Worm (Caenorhabditis elegans) whole organism, young adult: ENCODE results near the gene gei-1.
"Not testable (repeated sequence)": the region's sequence is repeated elsewhere in the genome, so short reads cannot be mapped to it uniquely, and the experiment has no call there.

Experiments
- B0261.1 ChIP-seq: sonication (generic microtip); optimal IDR thresholded peaks from 2 replicates; lab custom pipeline; 2016; ENCODE audit warnings: mild to moderate bottlenecking, missing genetic modification characterization, moderate library complexity, missing compliant biosample characterization
- F33H1.4 ChIP-seq: fragments of 200-800 bp; sonication (Bioruptor generic); IDR thresholded peaks from 2 replicates; pipeline ENCODE4 v1.3.6; 2022; ENCODE audit warnings: missing genetic modification reagents, missing genetic modification characterization, missing compliant biosample characterization
- F37B4.10 ChIP-seq: fragments of 200-800 bp; sonication (Bioruptor generic); IDR thresholded peaks from 2 replicates; pipeline ENCODE4 v1.3.6; 2022; ENCODE audit warnings: missing genetic modification characterization, missing compliant biosample characterization
- Y56A3A.18 ChIP-seq: fragments of 200-800 bp; sonication (Bioruptor generic); IDR thresholded peaks from 2 replicates; pipeline ENCODE4 v1.3.6; 2022; ENCODE audit warnings: missing genetic modification reagents, missing genetic modification characterization, missing compliant biosample characterization
- Y95B8A.8 ChIP-seq: fragments of 200-800 bp; sonication (Bioruptor generic); IDR thresholded peaks from 2 replicates; pipeline ENCODE4 v1.3.6; 2022; ENCODE audit warnings: missing genetic modification reagents, missing genetic modification characterization, missing compliant biosample characterization
- atf-7 ChIP-seq: sonication (generic microtip); optimal IDR thresholded peaks from 2 replicates; lab custom pipeline; 2017; ENCODE audit warnings: mild to moderate bottlenecking, missing genetic modification characterization, missing compliant biosample characterization
- attf-5 ChIP-seq: fragments of 200-800 bp; sonication (Bioruptor generic); optimal IDR thresholded peaks from 2 replicates; lab custom pipeline; 2018; ENCODE audit warnings: mild to moderate bottlenecking, missing genetic modification characterization, missing compliant biosample characterization
- bed-2 ChIP-seq: fragments of 200-800 bp; sonication (Bioruptor generic); IDR thresholded peaks from 2 replicates; pipeline ENCODE4 v1.3.6; 2022; ENCODE audit warnings: missing genetic modification reagents, missing genetic modification characterization, missing compliant biosample characterization
- cebp-1 ChIP-seq, 2 experiments: fragments of 200-800 bp in 1 of 2; sonication (Bioruptor generic) in 1 of 2; sonication (generic microtip) in 1 of 2; IDR thresholded peaks in 1 of 2; optimal IDR thresholded peaks in 1 of 2; 2 replicates each; pipeline versions ENCODE4 v1.3.6 to Lab custom; 2017 to 2022; ENCODE audit warnings: missing compliant biosample characterization in 2 of 2, missing genetic modification characterization in 2 of 2, mild to moderate bottlenecking in 1 of 2, missing genetic modification reagents in 1 of 2, moderate library complexity in 1 of 2
- ceh-27 ChIP-seq: fragments of 200-800 bp; sonication (Bioruptor generic); optimal IDR thresholded peaks from 2 replicates; lab custom pipeline; 2018; ENCODE audit warnings: mild to moderate bottlenecking, missing genetic modification characterization, moderate library complexity, missing compliant biosample characterization
- ceh-91 ChIP-seq: fragments of 200-800 bp; sonication (Bioruptor generic); IDR thresholded peaks from 2 replicates; pipeline ENCODE4 v1.3.6; 2022; ENCODE audit warnings: missing genetic modification reagents, missing genetic modification characterization, missing compliant biosample characterization
- die-1 ChIP-seq: sonication (generic microtip); optimal IDR thresholded peaks from 2 replicates; lab custom pipeline; 2016; ENCODE audit warnings: missing genotype, mild to moderate bottlenecking, missing genetic modification characterization, missing compliant biosample characterization
- ekl-4 ChIP-seq: fragments of 200-800 bp; sonication (Bioruptor generic); IDR thresholded peaks from 2 replicates; pipeline ENCODE4 v1.3.6; 2022; ENCODE audit warnings: missing genetic modification reagents, missing genetic modification characterization, missing compliant biosample characterization
- hlh-26 ChIP-seq: fragments of 200-800 bp; sonication (Bioruptor generic); conservative IDR thresholded peaks from 2 replicates; pipeline ENCODE4 v1.3.6; 2022; ENCODE audit warnings: missing genetic modification reagents, missing genetic modification characterization, missing compliant biosample characterization
- hmg-1.2 ChIP-seq: fragments of 200-800 bp; sonication (Bioruptor generic); IDR thresholded peaks from 2 replicates; pipeline ENCODE4 v1.3.6; 2022; ENCODE audit warnings: missing genetic modification reagents, missing genetic modification characterization, missing compliant biosample characterization
- lin-26 ChIP-seq: fragments of 200-800 bp; sonication (Bioruptor generic); IDR thresholded peaks from 2 replicates; pipeline ENCODE4 v1.3.6; 2022; ENCODE audit warnings: missing genetic modification reagents, missing genetic modification characterization, missing compliant biosample characterization
- lin-35 ChIP-seq, 3 experiments: fragments of 150-350 bp in 2 of 3; sonication (generic microtip) in 1 of 3; optimal IDR thresholded peaks; 2 replicates each; lab custom pipeline; 2014 to 2018; ENCODE audit warnings: missing biosample characterization in 3 of 3, missing genetic modification characterization in 3 of 3, missing genetic modification reagents in 3 of 3
- lin-40 ChIP-seq: sonication (generic microtip); optimal IDR thresholded peaks from 2 replicates; lab custom pipeline; 2016; ENCODE audit warnings: missing genetic modification characterization, mild to moderate bottlenecking, missing compliant biosample characterization, missing genotype, missing genetic modification reagents
- lsl-1 ChIP-seq: fragments of 200-800 bp; sonication (Bioruptor generic); optimal IDR thresholded peaks from 2 replicates; lab custom pipeline; 2018; ENCODE audit warnings: mild to moderate bottlenecking, missing genetic modification characterization, moderate library complexity, missing compliant biosample characterization
- lsy-27 ChIP-seq: sonication (generic microtip); optimal IDR thresholded peaks from 2 replicates; lab custom pipeline; 2017; ENCODE audit warnings: missing genetic modification characterization, mild to moderate bottlenecking, missing compliant biosample characterization, antibody characterized with exemption, missing genotype, borderline replicate concordance; ENCODE audit not compliant: insufficient read depth
- madf-10 ChIP-seq: sonication (generic microtip); optimal IDR thresholded peaks from 2 replicates; lab custom pipeline; 2016; ENCODE audit warnings: mild to moderate bottlenecking, missing genetic modification characterization, missing compliant biosample characterization
- madf-3 ChIP-seq: fragments of 200-800 bp; sonication (Bioruptor generic); IDR thresholded peaks from 2 replicates; pipeline ENCODE4 v1.3.6; 2022; ENCODE audit warnings: missing genetic modification reagents, missing genetic modification characterization, missing compliant biosample characterization
- madf-6 ChIP-seq: fragments of 200-800 bp; sonication (Bioruptor generic); IDR thresholded peaks from 2 replicates; pipeline ENCODE4 v1.3.6; 2022; ENCODE audit warnings: missing genetic modification reagents, missing genetic modification characterization, missing compliant biosample characterization
- nhr-80 ChIP-seq: sonication (generic microtip); optimal IDR thresholded peaks from 2 replicates; lab custom pipeline; 2016; ENCODE audit warnings: missing genetic modification characterization, missing compliant biosample characterization
- rpc-1 ChIP-seq, 2 experiments: fragments of 150-350 bp in 1 of 2; sonication (generic microtip) in 1 of 2; optimal IDR thresholded peaks; 2 replicates each; lab custom pipeline; 2014 to 2018; ENCODE audit warnings: missing biosample characterization in 1 of 2, missing genetic modification characterization in 1 of 2, missing genetic modification reagents in 1 of 2, missing genotype in 1 of 2
- snpc-1.3 ChIP-seq: sonication (generic microtip); optimal IDR thresholded peaks from 2 replicates; lab custom pipeline; 2017; ENCODE audit warnings: missing genetic modification characterization, mild to moderate bottlenecking, missing compliant biosample characterization, antibody characterized with exemption, moderate library complexity, missing genotype, missing genetic modification reagents; ENCODE audit not compliant: insufficient read depth
- snpc-3.4 ChIP-seq: sonication (generic microtip); optimal IDR thresholded peaks from 2 replicates; lab custom pipeline; 2017; ENCODE audit warnings: missing genetic modification characterization, mild to moderate bottlenecking, missing compliant biosample characterization, antibody characterized with exemption, moderate library complexity, missing genotype, missing genetic modification reagents
- tbp1 ChIP-seq: fragments of 200-800 bp; sonication (Bioruptor generic); optimal IDR thresholded peaks from 2 replicates; lab custom pipeline; 2018; ENCODE audit warnings: mild to moderate bottlenecking, missing genetic modification characterization, missing compliant biosample characterization
- tbx-9 ChIP-seq: sonication (generic microtip); optimal IDR thresholded peaks from 2 replicates; lab custom pipeline; 2016; ENCODE audit warnings: borderline replicate concordance, missing genetic modification characterization, inconsistent platforms, missing compliant biosample characterization
- unc-130 ChIP-seq: sonication (generic microtip); optimal IDR thresholded peaks from 2 replicates; lab custom pipeline; 2016; ENCODE audit warnings: missing genetic modification reagents, missing genetic modification characterization, missing compliant biosample characterization
- unc-62 ChIP-seq: fragments of 150-350 bp; optimal IDR thresholded peaks from 2 replicates; lab custom pipeline; 2014; ENCODE audit warnings: missing biosample characterization, missing genetic modification reagents, missing genetic modification characterization
- zim-3 ChIP-seq: sonication (generic microtip); optimal IDR thresholded peaks from 2 replicates; lab custom pipeline; 2017; ENCODE audit warnings: mild to moderate bottlenecking, missing genetic modification characterization, moderate library complexity, missing compliant biosample characterization
- ztf-25 ChIP-seq: fragments of 200-800 bp; sonication (Bioruptor generic); IDR thresholded peaks from 2 replicates; pipeline ENCODE4 v1.3.6; 2022; ENCODE audit warnings: missing genetic modification reagents, missing genetic modification characterization, missing compliant biosample characterization

Gene gei-1

ce11 chrIII:3355791-3356190 lies 11.1 kb downstream of the gei-1 start:
- TF ChIP-seq lin-35 (GFP tag; optimal IDR thresholded peaks at IDR 0.05; lab: Kevin White, UChicago) (no peak), rpc-1 (optimal IDR thresholded peaks at IDR 0.05; lab: Kevin White, UChicago) (peak; percentile 44), rpc-1 (tag; optimal IDR thresholded peaks at IDR 0.05; lab: Kevin White, UChicago) (peak; percentile 71), F33H1.4 (GFP tag; lab: Robert Waterston, UW) (0 out of 2 replicates have a peak, but pooled peaks have one; percentile 23), hmg-1.2 (GFP tag; lab: Robert Waterston, UW) (0 out of 2 replicates have a peak, but pooled peaks have one; percentile 16), F37B4.10 (no peak), lsl-1 (peak; percentile 4), tbp1 (GFP tag; lab: Kevin White, UChicago) (peak; percentile 79), B0261.1 (peak; percentile 49)

ce11 chrIII:3360067-3360466 lies 15.4 kb downstream of the gei-1 start:
- TF ChIP-seq madf-6 (GFP tag; lab: Robert Waterston, UW), result no peak
- TF ChIP-seq ekl-4 (GFP tag; lab: Robert Waterston, UW), result no peak
- no peak for TF ChIP-seq ceh-27
- no peak for TF ChIP-seq ceh-91 (GFP tag; lab: Robert Waterston, UW)
- no peak for TF ChIP-seq madf-10 (tag; lab: Kevin White, UChicago)
- no peak for TF ChIP-seq Y95B8A.8 (GFP tag; lab: Robert Waterston, UW)
- TF ChIP-seq lsy-27 (tag; lab: Kevin White, UChicago), result no peak
- TF ChIP-seq unc-62 (GFP tag; lab: Kevin White, UChicago), result no peak

- TF ChIP-seq lin-26 (GFP tag; lab: Robert Waterston, UW) (peak; percentile 61), hmg-1.2 (GFP tag; lab: Robert Waterston, UW) (peak; percentile 86), tbp1 (GFP tag; lab: Kevin White, UChicago) (peak; percentile 64), B0261.1 (peak; percentile 34), rpc-1 (tag; optimal IDR thresholded peaks at IDR 0.05; lab: Kevin White, UChicago) (peak; percentile 57), ztf-25 (0 out of 2 replicates have a peak, but pooled peaks have one; percentile 71)
- not testable (repeated sequence) for TF ChIP-seq rpc-1 (optimal IDR thresholded peaks at IDR 0.05; lab: Kevin White, UChicago)
Measured at ce11 chrIII:3362220-3362734, 17.6 kb downstream of the gei-1 start.

- TF ChIP-seq snpc-1.3 (no peak), hlh-26 (no peak)
Measured at ce11 chrIII:3367772-3368171, 23.1 kb downstream of the gei-1 start.

ce11 chrIII:3370054-3370453 lies 25.4 kb downstream of the gei-1 start, which contains the start of gene prk-2:
Gene prk-2, minus strand, starts transcription at chrIII:3370209.
- TF ChIP-seq nhr-80 (tag; lab: Kevin White, UChicago), result peak; percentile 90
- TF ChIP-seq die-1 (tag; lab: Kevin White, UChicago), result no peak
- TF ChIP-seq atf-7 (tag; lab: Kevin White, UChicago), result peak; percentile 13

- TF ChIP-seq lin-40 (tag; lab: Kevin White, UChicago) (no peak), cebp-1 (GFP tag; IDR thresholded peaks at IDR 0.05; lab: Robert Waterston, UW) (no peak; the same call in 1 of the 2 replicates), cebp-1 (tag; optimal IDR thresholded peaks at IDR 0.05; lab: Kevin White, UChicago) (peak; percentile 58)
Measured at ce11 chrIII:3370770-3371169, 26.1 kb downstream of the gei-1 start.

- no peak for TF ChIP-seq madf-3 (GFP tag; lab: Robert Waterston, UW)
- TF ChIP-seq nhr-80 (tag; lab: Kevin White, UChicago), result peak; percentile 23
- TF ChIP-seq hmg-1.2 (GFP tag; lab: Robert Waterston, UW), result no peak
- no peak for TF ChIP-seq Y56A3A.18 (GFP tag; lab: Robert Waterston, UW)
- no peak for TF ChIP-seq ztf-25
- TF ChIP-seq attf-5 (GFP tag; lab: Kevin White, UChicago), result no peak
- TF ChIP-seq bed-2 (GFP tag; lab: Robert Waterston, UW), result no peak
- TF ChIP-seq tbx-9, result no peak
- no peak for TF ChIP-seq snpc-3.4 (tag; lab: Kevin White, UChicago)
- TF ChIP-seq ceh-27, result no peak
- TF ChIP-seq cebp-1 (GFP tag; IDR thresholded peaks at IDR 0.05; lab: Robert Waterston, UW), result no peak
- TF ChIP-seq cebp-1 (tag; optimal IDR thresholded peaks at IDR 0.05; lab: Kevin White, UChicago), result peak; percentile 20
- TF ChIP-seq unc-130 (GFP tag; lab: Kevin White, UChicago), result no peak
- TF ChIP-seq unc-62 (GFP tag; lab: Kevin White, UChicago), result peak; percentile 55
- TF ChIP-seq zim-3 (tag; lab: Kevin White, UChicago), result no peak
Measured at ce11 chrIII:3372278-3372677, 27.6 kb downstream of the gei-1 start.
